Worm (Caenorhabditis elegans) whole organism, late embryonic: ENCODE data around the gene ZK697.8.
"Not testable (repeated sequence)": the region's sequence is repeated elsewhere in the genome, so short reads cannot be mapped to it uniquely, and the experiment has no call there.

Experiments
- C08G9.2 ChIP-seq: sonication (generic microtip); optimal IDR thresholded peaks from 2 replicates; lab custom pipeline; 2016; ENCODE audit warnings: mild to moderate bottlenecking, missing genetic modification characterization, moderate library complexity, missing compliant biosample characterization
- K02D7.2 ChIP-seq: sonication (generic microtip); optimal IDR thresholded peaks from 2 replicates; lab custom pipeline; 2017; ENCODE audit warnings: mild to moderate bottlenecking, missing genetic modification characterization, missing compliant biosample characterization
- fax-1 ChIP-seq: sonication (generic microtip); optimal IDR thresholded peaks from 2 replicates; lab custom pipeline; 2016; ENCODE audit warnings: missing genotype, missing genetic modification characterization, missing compliant biosample characterization
- hlh-15 ChIP-seq: sonication (generic microtip); optimal IDR thresholded peaks from 2 replicates; lab custom pipeline; 2016; ENCODE audit warnings: missing genetic modification characterization, missing compliant biosample characterization
- lim-6 ChIP-seq: sonication (generic microtip); optimal IDR thresholded peaks from 2 replicates; lab custom pipeline; 2016; ENCODE audit warnings: missing genetic modification characterization, missing compliant biosample characterization
- pax-1 ChIP-seq: fragments of 150-350 bp; optimal IDR thresholded peaks from 2 replicates; lab custom pipeline; 2014; ENCODE audit warnings: missing biosample characterization, missing genetic modification characterization
- pqm-1 ChIP-seq: sonication (generic microtip); optimal IDR thresholded peaks from 2 replicates; lab custom pipeline; 2016; ENCODE audit warnings: missing genetic modification characterization, missing compliant biosample characterization
- unc-86 ChIP-seq: sonication (generic microtip); optimal IDR thresholded peaks from 2 replicates; lab custom pipeline; 2016; ENCODE audit warnings: missing genetic modification characterization, missing compliant biosample characterization

ce11 chrV:1713761-1714160 is 35.2 kb downstream of the ZK697.8 start:
- not testable (repeated sequence) for TF ChIP-seq pqm-1; fax-1 (tag; lab: Kevin White, UChicago); pax-1 (tag; lab: Kevin White, UChicago); unc-86 (tag; lab: Kevin White, UChicago); hlh-15 (tag; lab: Kevin White, UChicago); lim-6; C08G9.2; K02D7.2 (tag; lab: Kevin White, UChicago)
